Worm (Caenorhabditis elegans): ENCODE results near the gene Y69A2AR.50.

Gene Y69A2AR.50

DNA sequence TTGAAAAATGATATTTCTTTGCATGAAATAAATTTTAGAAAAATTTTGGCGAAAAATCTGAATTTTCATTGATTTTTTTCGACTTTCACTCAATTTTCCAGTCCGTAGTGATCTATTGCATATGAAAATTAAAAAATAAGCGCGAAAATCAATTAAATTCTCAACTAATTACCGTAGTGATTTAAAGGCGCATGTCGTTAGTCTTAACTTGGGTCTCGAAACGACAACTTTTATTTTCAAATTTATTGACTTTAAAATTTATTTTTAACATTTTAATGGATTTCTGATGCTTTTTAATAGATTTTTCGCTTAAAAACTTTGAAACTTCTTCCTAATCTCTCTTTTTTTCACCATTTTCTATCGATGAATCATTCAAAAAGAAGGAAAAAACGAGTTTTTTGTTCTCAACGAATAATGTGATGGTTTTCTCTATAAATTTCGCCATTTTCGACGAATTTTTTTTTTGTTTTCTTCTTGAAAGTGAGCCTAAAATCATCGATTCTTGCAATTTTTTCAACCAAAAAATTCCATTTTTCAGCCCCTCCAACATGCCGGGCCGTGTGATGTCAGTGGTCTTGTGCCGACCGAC is 45.4 kb downstream of the Y69A2AR.50 start, which contains the start of gene vamp-7:
TSS of gene vamp-7 (plus strand) at position 539 of the 589 bp plus-strand sequence.
- TF ChIP-seq pes-1 (GFP tag; IDR thresholded peaks at IDR 0.05) = no peak
- no peak for TF ChIP-seq ceh-36 (tag; optimal IDR thresholded peaks at IDR 0.05)
- TF ChIP-seq ceh-13 (GFP tag; optimal IDR thresholded peaks at IDR 0.05) = no peak
- no peak for TF ChIP-seq ets-7 (tag; optimal IDR thresholded peaks at IDR 0.05)
- TF ChIP-seq tra-4 (tag; optimal IDR thresholded peaks at IDR 0.05) = no peak
- TF ChIP-seq flt-1 (GFP tag; IDR thresholded peaks at IDR 0.05) = no peak
- TF ChIP-seq F13C5.2 (tag; optimal IDR thresholded peaks at IDR 0.05) = no peak
- TF ChIP-seq hmbx-1 (tag; optimal IDR thresholded peaks at IDR 0.05) = no peak
- no peak for TF ChIP-seq B0310.2 (tag; optimal IDR thresholded peaks at IDR 0.05)
- TF ChIP-seq hnd-1 (tag; optimal IDR thresholded peaks at IDR 0.05) = no peak
- TF ChIP-seq ama-1 (optimal IDR thresholded peaks at IDR 0.05) = no peak
- no peak for TF ChIP-seq tbx-37 (GFP tag; conservative IDR thresholded peaks at IDR 0.05)
- TF ChIP-seq tbx-11 (GFP tag; IDR thresholded peaks at IDR 0.05) = no peak
- no peak for TF ChIP-seq sea-1 (GFP tag; conservative IDR thresholded peaks at IDR 0.05)
- no peak for TF ChIP-seq scrt-1 (GFP tag; IDR thresholded peaks at IDR 0.05)
- no peak for TF ChIP-seq hmg-4 (GFP tag; optimal IDR thresholded peaks at IDR 0.05)
- TF ChIP-seq aly-1 (tag; optimal IDR thresholded peaks at IDR 0.05) = no peak

DNA sequence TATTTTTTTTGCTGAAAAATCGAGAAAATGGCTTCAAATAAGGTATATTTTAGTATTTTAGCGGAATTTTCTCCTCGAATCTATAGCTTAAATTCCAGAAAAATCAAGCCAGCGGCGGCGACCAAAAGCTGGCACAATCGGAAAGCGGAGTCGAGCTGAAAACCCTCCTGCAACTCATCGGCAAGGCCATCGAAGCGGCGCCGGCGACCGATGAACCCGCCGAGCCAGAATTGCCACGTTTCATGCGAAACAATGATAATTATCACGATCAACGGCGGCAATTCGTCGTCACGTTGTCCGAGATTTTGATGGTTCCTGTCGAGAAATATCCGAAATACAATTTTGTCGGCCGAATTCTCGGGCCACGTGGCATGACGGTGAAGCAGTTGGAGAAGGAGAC is 48.2 kb downstream of the Y69A2AR.50 start, which contains the start of gene Y69A2AR.32:
TSS of gene Y69A2AR.32 (plus strand) at position 28 of the 400 bp plus-strand sequence.
- TF ChIP-seq B0310.2 (tag; optimal IDR thresholded peaks at IDR 0.05) (no peak), tbx-11 (GFP tag; IDR thresholded peaks at IDR 0.05) (no peak), ama-1 (optimal IDR thresholded peaks at IDR 0.05) (no peak), ets-7 (tag; optimal IDR thresholded peaks at IDR 0.05) (no peak), tbx-37 (GFP tag; conservative IDR thresholded peaks at IDR 0.05) (no peak), tra-4 (tag; optimal IDR thresholded peaks at IDR 0.05) (no peak), aly-1 (tag; optimal IDR thresholded peaks at IDR 0.05) (no peak)

DNA sequence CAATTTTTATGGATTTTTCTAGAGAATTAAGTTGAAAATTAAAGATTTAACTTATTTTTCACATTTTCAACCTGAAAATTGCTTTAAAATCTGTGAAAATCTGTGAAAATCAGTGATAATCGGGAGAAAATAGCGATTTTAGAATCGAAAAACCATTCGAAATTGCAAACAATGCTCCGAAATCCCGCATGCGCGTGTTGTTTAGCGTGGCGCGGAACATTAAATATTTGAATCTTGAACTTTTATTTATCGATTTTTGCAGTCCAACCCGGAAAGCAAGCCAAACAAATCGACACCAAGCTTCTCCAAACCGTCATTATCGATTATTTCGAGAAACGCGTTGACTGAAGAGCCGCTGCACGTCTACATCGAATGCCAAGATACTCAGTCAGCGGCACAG is 48.8 kb downstream of the Y69A2AR.50 start:
- no peak for TF ChIP-seq sea-1 (GFP tag; conservative IDR thresholded peaks at IDR 0.05)
- TF ChIP-seq scrt-1 (GFP tag; IDR thresholded peaks at IDR 0.05) = no peak
- no peak for TF ChIP-seq ama-1 (optimal IDR thresholded peaks at IDR 0.05)
- no peak for TF ChIP-seq pes-1 (GFP tag; IDR thresholded peaks at IDR 0.05)
- TF ChIP-seq aly-1 (tag; optimal IDR thresholded peaks at IDR 0.05) = no peak
- TF ChIP-seq tra-4 (tag; optimal IDR thresholded peaks at IDR 0.05) = no peak
- TF ChIP-seq tbx-37 (GFP tag; conservative IDR thresholded peaks at IDR 0.05) = no peak
- no peak for TF ChIP-seq hmg-4 (GFP tag; optimal IDR thresholded peaks at IDR 0.05)
- no peak for TF ChIP-seq ceh-13 (GFP tag; optimal IDR thresholded peaks at IDR 0.05)
- no peak for TF ChIP-seq flt-1 (GFP tag; IDR thresholded peaks at IDR 0.05)
- no peak for TF ChIP-seq hnd-1 (tag; optimal IDR thresholded peaks at IDR 0.05)
- no peak for TF ChIP-seq ets-7 (tag; optimal IDR thresholded peaks at IDR 0.05)
- TF ChIP-seq ceh-36 (tag; optimal IDR thresholded peaks at IDR 0.05) = no peak

All from whole organism, early embryonic.